Worm (Caenorhabditis elegans) whole organism, early embryonic: ENCODE data around the gene C54H2.4.

Experiments
- B0310.2 ChIP-seq: sonication (generic microtip); optimal IDR thresholded peaks from 2 replicates; lab custom pipeline; 2016; ENCODE audit warnings: mild to moderate bottlenecking, missing genetic modification characterization, missing compliant biosample characterization
- F13C5.2 ChIP-seq: sonication (generic microtip); optimal IDR thresholded peaks from 2 replicates; lab custom pipeline; 2017; ENCODE audit warnings: mild to moderate bottlenecking, missing genetic modification characterization, inconsistent platforms, missing compliant biosample characterization
- aly-1 ChIP-seq: sonication (generic microtip); optimal IDR thresholded peaks from 2 replicates; lab custom pipeline; 2016; ENCODE audit warnings: missing genetic modification characterization, missing compliant biosample characterization
- ama-1 ChIP-seq: fragments of 150-350 bp; optimal IDR thresholded peaks from 2 replicates; lab custom pipeline; 2014
- ceh-13 ChIP-seq: fragments of 200-800 bp; sonication (Bioruptor generic); optimal IDR thresholded peaks from 2 replicates; lab custom pipeline; 2018; ENCODE audit warnings: mild to moderate bottlenecking, missing genetic modification characterization, missing compliant biosample characterization
- ceh-36 ChIP-seq: sonication (generic microtip); optimal IDR thresholded peaks from 2 replicates; lab custom pipeline; 2016; ENCODE audit warnings: missing genetic modification characterization, inconsistent platforms, missing compliant biosample characterization
- flt-1 ChIP-seq: fragments of 200-800 bp; sonication (Bioruptor generic); IDR thresholded peaks from 2 replicates; pipeline ENCODE4 v1.3.6; 2022; ENCODE audit warnings: missing genetic modification characterization, missing compliant biosample characterization
- hmbx-1 ChIP-seq: sonication (generic microtip); optimal IDR thresholded peaks from 2 replicates; lab custom pipeline; 2016; ENCODE audit warnings: mild to moderate bottlenecking, missing genetic modification characterization, missing compliant biosample characterization
- hmg-4 ChIP-seq: fragments of 200-800 bp; sonication (Bioruptor generic); optimal IDR thresholded peaks from 2 replicates; lab custom pipeline; 2018; ENCODE audit warnings: mild to moderate bottlenecking, missing genetic modification characterization, missing compliant biosample characterization
- hnd-1 ChIP-seq: sonication (generic microtip); optimal IDR thresholded peaks from 2 replicates; lab custom pipeline; 2016; ENCODE audit warnings: missing genetic modification characterization, missing compliant biosample characterization
- pes-1 ChIP-seq: fragments of 200-800 bp; sonication (Bioruptor generic); IDR thresholded peaks from 2 replicates; pipeline ENCODE4 v1.3.6; 2022; ENCODE audit warnings: missing genetic modification reagents, missing genetic modification characterization, missing compliant biosample characterization
- tbx-11 ChIP-seq: fragments of 200-800 bp; sonication (Bioruptor generic); IDR thresholded peaks from 2 replicates; pipeline ENCODE4 v1.3.6; 2022; ENCODE audit warnings: missing genetic modification characterization, missing compliant biosample characterization
- tbx-37 ChIP-seq: fragments of 200-800 bp; sonication (Bioruptor generic); conservative IDR thresholded peaks from 2 replicates; pipeline ENCODE4 v1.3.6; 2022; ENCODE audit warnings: missing genetic modification reagents, missing genetic modification characterization, missing compliant biosample characterization
- tra-4 ChIP-seq: sonication (generic microtip); optimal IDR thresholded peaks from 2 replicates; lab custom pipeline; 2017; ENCODE audit warnings: missing genetic modification characterization, missing compliant biosample characterization

DNA sequence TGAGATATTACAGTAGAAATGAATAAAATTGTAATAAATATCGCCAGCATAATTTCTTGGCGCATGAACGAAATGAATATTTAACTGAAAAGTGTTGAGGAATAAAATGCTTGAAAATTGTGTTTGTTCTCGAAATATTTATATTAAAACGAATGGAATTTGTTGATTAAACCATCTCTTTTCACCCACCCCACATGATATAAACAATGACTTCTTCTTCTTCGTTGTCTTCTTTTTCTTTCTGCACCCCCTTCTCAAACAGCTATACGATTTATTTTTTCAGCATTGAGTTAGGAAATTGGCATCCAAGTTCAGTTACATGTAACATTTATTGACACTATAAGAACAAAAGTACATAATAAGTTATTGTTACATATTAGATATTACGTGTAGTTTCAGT lies 50.4 kb downstream of the C54H2.4 start, which contains the start of gene C41G11.1:
- no peak for TF ChIP-seq aly-1 (tag; lab: Kevin White, UChicago)
- no peak for TF ChIP-seq ama-1 (lab: Kevin White, UChicago)
- no peak for TF ChIP-seq hnd-1
- TF ChIP-seq pes-1 (GFP tag; lab: Robert Waterston, UW) = no peak
- no peak for TF ChIP-seq tbx-37 (GFP tag; lab: Robert Waterston, UW)
- no peak for TF ChIP-seq hmg-4
- no peak for TF ChIP-seq ceh-36 (tag; lab: Kevin White, UChicago)
- TF ChIP-seq tbx-11 = no peak
- no peak for TF ChIP-seq hmbx-1 (tag; lab: Kevin White, UChicago)
- TF ChIP-seq ceh-13 (GFP tag; lab: Kevin White, UChicago) = no peak
- no peak for TF ChIP-seq flt-1
- no peak for TF ChIP-seq B0310.2 (tag; lab: Kevin White, UChicago)
- no peak for TF ChIP-seq tra-4 (tag; lab: Kevin White, UChicago)
- no peak for TF ChIP-seq F13C5.2 (tag; lab: Kevin White, UChicago)
